Fruit fly (Drosophila melanogaster) Kc167 (cell line): ENCODE results near the gene CG11369.

Experiments
- Myc ChIP-seq: fragments of >200 bp; optimal IDR thresholded peaks from 2 replicates; lab custom pipeline; 2017; ENCODE audit warnings: missing external identifiers
- Sin3A ChIP-seq: fragments of >200 bp; optimal IDR thresholded peaks from 2 replicates; lab custom pipeline; 2018; ENCODE audit warnings: missing external identifiers
- h ChIP-seq: fragments of >200 bp; optimal IDR thresholded peaks from 3 replicates; lab custom pipeline; 2018; ENCODE audit warnings: missing external identifiers
- insv ChIP-seq: fragments of >200 bp; optimal IDR thresholded peaks from 3 replicates; lab custom pipeline; 2018; ENCODE audit warnings: missing external identifiers
- psq ChIP-seq: fragments of >200 bp; optimal IDR thresholded peaks from 2 replicates; lab custom pipeline; 2017; ENCODE audit warnings: missing external identifiers
- ttk ChIP-seq: sonication (Bioruptor generic); optimal IDR thresholded peaks from 2 replicates; lab custom pipeline; 2017; ENCODE audit warnings: missing external identifiers

The CG11369 gene

dm6 chrX:7616920-7617319 is 42.8 kb downstream of the CG11369 start:
- TF ChIP-seq insv (lab: Kevin White, UChicago) (no peak), Myc (lab: Kevin White, UChicago) (no peak), Sin3A (no peak), ttk (lab: Kevin White, UChicago) (no peak)

dm6 chrX:7617414-7617813 is 43.3 kb downstream of the CG11369 start:
- no peak for TF ChIP-seq psq (lab: Kevin White, UChicago)

DNA sequence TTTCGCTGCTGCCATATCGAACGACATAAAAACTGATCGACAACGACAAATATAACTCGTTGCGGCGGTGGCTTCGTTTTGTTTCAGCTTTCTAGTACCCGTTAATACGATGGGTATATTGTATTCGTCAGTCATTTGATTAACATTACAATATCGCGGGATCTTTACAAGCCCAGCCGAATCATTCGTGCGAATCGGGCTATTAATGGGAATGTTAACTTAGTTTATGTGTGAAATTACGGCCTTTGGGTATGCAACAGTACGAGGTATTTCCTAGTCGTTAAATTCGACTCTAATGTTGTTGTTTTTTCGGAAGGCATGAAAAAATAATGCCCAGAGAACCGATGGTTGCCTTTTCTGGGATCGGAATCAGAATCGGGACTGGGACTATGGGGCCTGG is 44.1 kb downstream of the CG11369 start:
- TF ChIP-seq ttk (lab: Kevin White, UChicago) (no peak), h (lab: Kevin White, UChicago) (no peak), Sin3A (no peak), insv (lab: Kevin White, UChicago) (no peak), psq (lab: Kevin White, UChicago) (no peak), Myc (lab: Kevin White, UChicago) (no peak)

DNA sequence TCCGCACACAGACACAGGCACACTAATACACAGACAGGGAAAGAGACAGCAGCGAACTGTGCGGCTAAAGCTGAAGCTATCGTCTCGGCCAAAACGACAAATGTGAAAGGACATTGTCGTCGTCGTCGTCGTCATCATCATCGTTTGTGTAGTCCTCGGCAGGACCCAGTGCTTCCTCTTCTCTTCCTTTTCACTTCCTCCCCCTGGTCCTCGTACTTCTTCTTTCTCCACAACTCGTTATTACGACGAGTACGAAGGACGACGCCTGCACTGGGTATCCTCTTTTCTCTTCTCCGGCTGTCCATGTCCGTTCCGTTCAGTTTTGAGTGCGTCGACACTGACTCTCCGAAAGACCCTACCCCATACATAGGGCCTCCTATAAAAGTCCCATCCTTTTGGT is 51.1 kb downstream of the CG11369 start:
- TF ChIP-seq insv (lab: Kevin White, UChicago) = no peak
- no peak for TF ChIP-seq Myc (lab: Kevin White, UChicago)
- TF ChIP-seq h (lab: Kevin White, UChicago) = no peak
- no peak for TF ChIP-seq psq (lab: Kevin White, UChicago)
- no peak for TF ChIP-seq Sin3A
- no peak for TF ChIP-seq ttk (lab: Kevin White, UChicago)
